Worm (Caenorhabditis elegans): ENCODE measurements around the gene Y71H2AL.4.

The Y71H2AL.4 gene

ce11 chrIII:2698740-2699139, 12.5 kb downstream of the Y71H2AL.4 start, which contains the start of gene slc-30A9 (continued):
- TF ChIP-seq nhr-90 (tag; optimal IDR thresholded peaks at IDR 0.05; ENCODE audit: poor library complexity) (no peak), nhr-77 (tag; optimal IDR thresholded peaks at IDR 0.05) (peak; percentile 14), egl-27 (tag; optimal IDR thresholded peaks at IDR 0.05) (no peak), unc-130 (tag; optimal IDR thresholded peaks at IDR 0.05) (no peak), dpl-1 (GFP tag; optimal IDR thresholded peaks at IDR 0.05) (peak; percentile 11 to 61 (median 28)), nhr-19 (GFP tag; conservative IDR thresholded peaks at IDR 0.05) (no peak), fkh-10 (GFP tag; optimal IDR thresholded peaks at IDR 0.05) (no peak), ceh-63 (GFP tag; optimal IDR thresholded peaks at IDR 0.05) (no peak), lin-14 (GFP tag; optimal IDR thresholded peaks at IDR 0.05) (no peak), snu-23 (GFP tag; optimal IDR thresholded peaks at IDR 0.05) (peak; percentile 57), fos-1 (tag; optimal IDR thresholded peaks at IDR 0.05) (no peak), rnt-1 (tag; optimal IDR thresholded peaks at IDR 0.05) (no peak), nhr-12 (tag; optimal IDR thresholded peaks at IDR 0.05) (no peak), pag-3 (tag; optimal IDR thresholded peaks at IDR 0.05; ENCODE audit: borderline replicate concordance, insufficient read depth) (no peak), ceh-88 (GFP tag; IDR thresholded peaks at IDR 0.05) (no peak), lin-13 (GFP tag; optimal IDR thresholded peaks at IDR 0.05) (peak; percentile 35), Y116A8C.19 (tag; optimal IDR thresholded peaks at IDR 0.05; ENCODE audit: borderline replicate concordance) (no peak), C34B4.2 (tag; optimal IDR thresholded peaks at IDR 0.05) (no peak), dsc-1 (tag; optimal IDR thresholded peaks at IDR 0.05) (no peak), mep-1 (tag; optimal IDR thresholded peaks at IDR 0.05) (peak; percentile 76), hlh-4 (tag; optimal IDR thresholded peaks at IDR 0.05) (no peak), pqm-1 (tag; optimal IDR thresholded peaks at IDR 0.05) (no peak), fkh-8 (tag; optimal IDR thresholded peaks at IDR 0.05) (no peak), unc-98 (GFP tag; IDR thresholded peaks at IDR 0.05) (no peak), egl-13 (tag; optimal IDR thresholded peaks at IDR 0.05) (peak; percentile 79), efl-1 (optimal IDR thresholded peaks at IDR 0.05) (peak; percentile 51 to 56), efl-1 (GFP tag; optimal IDR thresholded peaks at IDR 0.05 in 1 of 2) (peak; percentile 62 to 94), blmp-1 (tag; optimal IDR thresholded peaks at IDR 0.05) (peak; percentile 39), ztf-11 (tag; optimal IDR thresholded peaks at IDR 0.05) (no peak), skn-1 (tag; optimal IDR thresholded peaks at IDR 0.05) (peak; percentile 31), swsn-7 (tag; optimal IDR thresholded peaks at IDR 0.05) (peak; percentile 39), jun-1 (tag; optimal IDR thresholded peaks at IDR 0.05) (no peak), grh-1 (GFP tag; IDR thresholded peaks at IDR 0.05) (no peak), lin-15B (tag; optimal IDR thresholded peaks at IDR 0.05) (peak; percentile 59), ces-1 (GFP tag; optimal IDR thresholded peaks at IDR 0.05) (no peak), aha-1 (tag; optimal IDR thresholded peaks at IDR 0.05) (no peak), ceh-90 (tag; optimal IDR thresholded peaks at IDR 0.05) (no peak), hpl-2 (GFP tag; optimal IDR thresholded peaks at IDR 0.05) (no peak), zag-1 (tag; optimal IDR thresholded peaks at IDR 0.05) (no peak), aly-2 (tag; optimal IDR thresholded peaks at IDR 0.05) (no peak), sptf-1 (tag; optimal IDR thresholded peaks at IDR 0.05) (no peak), nhr-71 (tag; optimal IDR thresholded peaks at IDR 0.05) (peak; percentile 63), lin-35 (GFP tag; optimal IDR thresholded peaks at IDR 0.05) (peak; percentile 35 to 50), nhr-237 (tag; optimal IDR thresholded peaks at IDR 0.05) (no peak), sup-37 (GFP tag; optimal IDR thresholded peaks at IDR 0.05) (no peak), alr-1 (tag; optimal IDR thresholded peaks at IDR 0.05; ENCODE audit: borderline replicate concordance) (no peak), pax-3 (tag; optimal IDR thresholded peaks at IDR 0.05) (no peak), snpc-4 (tag; optimal IDR thresholded peaks at IDR 0.05) (no peak), efl-3 (GFP tag; optimal IDR thresholded peaks at IDR 0.05) (no peak), lin-39 (tag; optimal IDR thresholded peaks at IDR 0.05) (no peak), C16A3.4 (tag; optimal IDR thresholded peaks at IDR 0.05) (peak; percentile 33), nhr-47 (tag; optimal IDR thresholded peaks at IDR 0.05) (peak; percentile 42), unc-30 (tag; optimal IDR thresholded peaks at IDR 0.05) (no peak), vab-15 (tag; optimal IDR thresholded peaks at IDR 0.05) (no peak)
